Worm (Caenorhabditis elegans): ENCODE measurements around the gene F40G9.6.

F40G9.6 gene

ce11 chrIII:187829-188228 is 8.5 kb downstream of the F40G9.6 start, which contains the start of gene mxl-2:
Gene mxl-2, minus strand, starts transcription at chrIII:188131.
- no peak for TF ChIP-seq W03F9.2 (tag; optimal IDR thresholded peaks at IDR 0.05)
- TF ChIP-seq dao-5 (tag; optimal IDR thresholded peaks at IDR 0.05), result no peak
- TF ChIP-seq him-1 (tag; optimal IDR thresholded peaks at IDR 0.05), result no peak

- no peak for TF ChIP-seq W03F9.2 (tag; optimal IDR thresholded peaks at IDR 0.05)
- TF ChIP-seq him-1 (tag; optimal IDR thresholded peaks at IDR 0.05), result no peak
- no peak for TF ChIP-seq dao-5 (tag; optimal IDR thresholded peaks at IDR 0.05)
These were observed 9.1 kb downstream of the F40G9.6 start, which contains the start of gene ubc-20 for ce11 chrIII:188426-188888. Gene ubc-20, plus strand, starts transcription at chrIII:188838.

ce11 chrIII:189280-189679 is 9.9 kb downstream of the F40G9.6 start:
- no peak for TF ChIP-seq W03F9.2 (tag; optimal IDR thresholded peaks at IDR 0.05)
- TF ChIP-seq dao-5 (tag; optimal IDR thresholded peaks at IDR 0.05), result no peak
- TF ChIP-seq him-1 (tag; optimal IDR thresholded peaks at IDR 0.05), result no peak

ce11 chrIII:190686-191085 is 11.3 kb downstream of the F40G9.6 start, which contains the start of gene cox-17:
Gene cox-17, plus strand, starts transcription at chrIII:190986.
- TF ChIP-seq dao-5 (tag; optimal IDR thresholded peaks at IDR 0.05) (no peak), him-1 (tag; optimal IDR thresholded peaks at IDR 0.05) (no peak), W03F9.2 (tag; optimal IDR thresholded peaks at IDR 0.05) (no peak)

- TF ChIP-seq dao-5 (tag; optimal IDR thresholded peaks at IDR 0.05), result no peak
- TF ChIP-seq him-1 (tag; optimal IDR thresholded peaks at IDR 0.05), result no peak
- TF ChIP-seq W03F9.2 (tag; optimal IDR thresholded peaks at IDR 0.05), result no peak
These were observed 12.5 kb downstream of the F40G9.6 start, which contains the start of gene sec-20 for ce11 chrIII:191803-192202. Gene sec-20, plus strand, starts transcription at chrIII:192103.

ce11 chrIII:194160-194559 is 14.8 kb downstream of the F40G9.6 start, which contains the start of gene F40G9.17:
Gene F40G9.17, plus strand, starts transcription at chrIII:194460.
- no peak for TF ChIP-seq him-1 (tag; optimal IDR thresholded peaks at IDR 0.05)
- TF ChIP-seq W03F9.2 (tag; optimal IDR thresholded peaks at IDR 0.05), result no peak
- TF ChIP-seq dao-5 (tag; optimal IDR thresholded peaks at IDR 0.05), result no peak

- TF ChIP-seq dao-5 (tag; optimal IDR thresholded peaks at IDR 0.05) (no peak), him-1 (tag; optimal IDR thresholded peaks at IDR 0.05) (no peak), W03F9.2 (tag; optimal IDR thresholded peaks at IDR 0.05) (no peak)
These were observed 24.6 kb downstream of the F40G9.6 start for ce11 chrIII:203953-204352.

- TF ChIP-seq him-1 (tag; optimal IDR thresholded peaks at IDR 0.05), result no peak
- TF ChIP-seq W03F9.2 (tag; optimal IDR thresholded peaks at IDR 0.05), result no peak
- TF ChIP-seq dao-5 (tag; optimal IDR thresholded peaks at IDR 0.05), result no peak
These were observed 27.7 kb downstream of the F40G9.6 start, which contains the start of gene W10C4.1 for ce11 chrIII:207023-207422. Gene W10C4.1, minus strand, starts transcription at chrIII:207123.

ce11 chrIII:208793-209694 is 29.7 kb downstream of the F40G9.6 start:
- TF ChIP-seq W03F9.2 (tag; optimal IDR thresholded peaks at IDR 0.05) (no peak), him-1 (tag; optimal IDR thresholded peaks at IDR 0.05) (no peak), dao-5 (tag; optimal IDR thresholded peaks at IDR 0.05) (no peak)

ce11 chrIII:209695-210091 is 30.4 kb downstream of the F40G9.6 start, which contains the start of gene klp-20:
Gene klp-20, plus strand, starts transcription at chrIII:209992.
- no peak for TF ChIP-seq dao-5 (tag; optimal IDR thresholded peaks at IDR 0.05)
- TF ChIP-seq W03F9.2 (tag; optimal IDR thresholded peaks at IDR 0.05), result no peak
- TF ChIP-seq him-1 (tag; optimal IDR thresholded peaks at IDR 0.05), result no peak

ce11 chrIII:211387-211786 is 32.0 kb downstream of the F40G9.6 start:
- no peak for TF ChIP-seq W03F9.2 (tag; optimal IDR thresholded peaks at IDR 0.05)
- TF ChIP-seq dao-5 (tag; optimal IDR thresholded peaks at IDR 0.05), result no peak
- TF ChIP-seq him-1 (tag; optimal IDR thresholded peaks at IDR 0.05), result no peak

ce11 chrIII:220368-220767 is 41.0 kb downstream of the F40G9.6 start:
- TF ChIP-seq dao-5 (tag; optimal IDR thresholded peaks at IDR 0.05), result no peak
- no peak for TF ChIP-seq W03F9.2 (tag; optimal IDR thresholded peaks at IDR 0.05)
- no peak for TF ChIP-seq him-1 (tag; optimal IDR thresholded peaks at IDR 0.05)

ce11 chrIII:222508-222907 is 43.2 kb downstream of the F40G9.6 start:
- TF ChIP-seq W03F9.2 (tag; optimal IDR thresholded peaks at IDR 0.05) (no peak), dao-5 (tag; optimal IDR thresholded peaks at IDR 0.05) (no peak), him-1 (tag; optimal IDR thresholded peaks at IDR 0.05) (no peak)

ce11 chrIII:227033-227432 is 47.7 kb downstream of the F40G9.6 start:
- TF ChIP-seq W03F9.2 (tag; optimal IDR thresholded peaks at IDR 0.05) (no peak), dao-5 (tag; optimal IDR thresholded peaks at IDR 0.05) (no peak), him-1 (tag; optimal IDR thresholded peaks at IDR 0.05) (no peak)
